Worm (Caenorhabditis elegans) whole organism, late embryonic: ENCODE results near the gene gldi-11.

ENCODE experiments used
- C08G9.2 ChIP-seq: sonication (generic microtip); optimal IDR thresholded peaks from 2 replicates; lab custom pipeline; 2016; ENCODE audit warnings: mild to moderate bottlenecking, missing genetic modification characterization, moderate library complexity, missing compliant biosample characterization
- F13H6.1 ChIP-seq: sonication (generic microtip); optimal IDR thresholded peaks from 2 replicates; lab custom pipeline; 2016; ENCODE audit warnings: missing genetic modification characterization, missing compliant biosample characterization
- K09A11.1 ChIP-seq: sonication (generic microtip); optimal IDR thresholded peaks from 2 replicates; lab custom pipeline; 2017; ENCODE audit warnings: antibody characterized with exemption, mild to moderate bottlenecking, missing genetic modification characterization, missing compliant biosample characterization; ENCODE audit not compliant: insufficient read depth
- ahr-1 ChIP-seq: sonication (generic microtip); optimal IDR thresholded peaks from 2 replicates; lab custom pipeline; 2016; ENCODE audit warnings: missing genetic modification characterization, missing compliant biosample characterization
- ceh-14 ChIP-seq: sonication (generic microtip); optimal IDR thresholded peaks from 2 replicates; lab custom pipeline; 2016; ENCODE audit warnings: missing genotype, missing genetic modification characterization, missing compliant biosample characterization
- ceh-2 ChIP-seq: sonication (generic microtip); optimal IDR thresholded peaks from 2 replicates; lab custom pipeline; 2016; ENCODE audit warnings: missing genotype, missing genetic modification characterization, missing compliant biosample characterization
- ceh-31 ChIP-seq: sonication (generic microtip); optimal IDR thresholded peaks from 2 replicates; lab custom pipeline; 2016; ENCODE audit warnings: missing genetic modification characterization, missing compliant biosample characterization
- ceh-34 ChIP-seq: sonication (generic microtip); optimal IDR thresholded peaks from 2 replicates; lab custom pipeline; 2016; ENCODE audit warnings: mild to moderate bottlenecking, missing genetic modification characterization, missing compliant biosample characterization
- ceh-48 ChIP-seq: sonication (generic microtip); optimal IDR thresholded peaks from 2 replicates; lab custom pipeline; 2016; ENCODE audit warnings: missing genetic modification characterization, inconsistent platforms, missing compliant biosample characterization
- ceh-9 ChIP-seq: sonication (generic microtip); optimal IDR thresholded peaks from 2 replicates; lab custom pipeline; 2016; ENCODE audit warnings: mild to moderate bottlenecking, missing genetic modification characterization, inconsistent platforms, missing compliant biosample characterization
- dmd-4 ChIP-seq: sonication (generic microtip); optimal IDR thresholded peaks from 2 replicates; lab custom pipeline; 2016; ENCODE audit warnings: borderline replicate concordance, missing genetic modification characterization, missing compliant biosample characterization
- ets-4 ChIP-seq: sonication (generic microtip); optimal IDR thresholded peaks from 2 replicates; lab custom pipeline; 2016; ENCODE audit warnings: missing genetic modification characterization, missing compliant biosample characterization
- fkh-10 ChIP-seq: fragments of 150-350 bp; optimal IDR thresholded peaks from 2 replicates; lab custom pipeline; 2014; ENCODE audit warnings: missing biosample characterization, missing genetic modification reagents, missing genetic modification characterization
- fkh-6 ChIP-seq: sonication (generic microtip); optimal IDR thresholded peaks from 2 replicates; lab custom pipeline; 2016; ENCODE audit warnings: missing genetic modification characterization, missing compliant biosample characterization
- gmeb-2 ChIP-seq: sonication (generic microtip); optimal IDR thresholded peaks from 2 replicates; lab custom pipeline; 2016; ENCODE audit warnings: missing genetic modification characterization, inconsistent platforms, missing compliant biosample characterization
- hlh-30 ChIP-seq: sonication (generic microtip); optimal IDR thresholded peaks from 2 replicates; lab custom pipeline; 2017; ENCODE audit warnings: antibody characterized with exemption, missing genetic modification characterization, missing compliant biosample characterization; ENCODE audit not compliant: insufficient read depth
- hlh-6 ChIP-seq: sonication (generic microtip); optimal IDR thresholded peaks from 2 replicates; lab custom pipeline; 2016; ENCODE audit warnings: missing genotype, missing genetic modification characterization, missing compliant biosample characterization
- hlh-8 ChIP-seq: sonication (generic microtip); optimal IDR thresholded peaks from 2 replicates; lab custom pipeline; 2016; ENCODE audit warnings: missing genotype, missing genetic modification characterization, missing compliant biosample characterization
- lim-6 ChIP-seq: sonication (generic microtip); optimal IDR thresholded peaks from 2 replicates; lab custom pipeline; 2016; ENCODE audit warnings: missing genetic modification characterization, missing compliant biosample characterization
- mec-3 ChIP-seq: sonication (generic microtip); optimal IDR thresholded peaks from 2 replicates; lab custom pipeline; 2016; ENCODE audit warnings: borderline replicate concordance, missing genetic modification characterization, missing compliant biosample characterization
- nfya-1 ChIP-seq: sonication (generic microtip); optimal IDR thresholded peaks from 2 replicates; lab custom pipeline; 2017; ENCODE audit warnings: missing genetic modification characterization, mild to moderate bottlenecking, missing compliant biosample characterization, antibody characterized with exemption, moderate library complexity
- nhr-11 ChIP-seq: fragments of 150-350 bp; optimal IDR thresholded peaks from 2 replicates; lab custom pipeline; 2014; ENCODE audit warnings: missing biosample characterization, missing genetic modification characterization
- npax-4 ChIP-seq: sonication (generic microtip); optimal IDR thresholded peaks from 2 replicates; lab custom pipeline; 2016; ENCODE audit warnings: missing genetic modification characterization, missing compliant biosample characterization
- pat-9 ChIP-seq: fragments of 200-800 bp; sonication (Bioruptor generic); optimal IDR thresholded peaks from 2 replicates; lab custom pipeline; 2018; ENCODE audit warnings: mild to moderate bottlenecking, missing genetic modification characterization, moderate library complexity, missing compliant biosample characterization
- pax-1 ChIP-seq: fragments of 150-350 bp; optimal IDR thresholded peaks from 2 replicates; lab custom pipeline; 2014; ENCODE audit warnings: missing biosample characterization, missing genetic modification characterization
- pha-2 ChIP-seq: sonication (generic microtip); optimal IDR thresholded peaks from 2 replicates; lab custom pipeline; 2017; ENCODE audit warnings: mild to moderate bottlenecking, missing genetic modification characterization, missing compliant biosample characterization
- pros-1 ChIP-seq: fragments of 150-350 bp; optimal IDR thresholded peaks from 2 replicates; lab custom pipeline; 2014; ENCODE audit warnings: missing biosample characterization, missing genetic modification reagents, missing genetic modification characterization
- sox-2 ChIP-seq: fragments of 200-800 bp; sonication (Bioruptor generic); IDR thresholded peaks from 2 replicates; pipeline ENCODE4 v1.3.6; 2022; ENCODE audit warnings: missing genetic modification reagents, missing genetic modification characterization, missing compliant biosample characterization
- tbx-2 ChIP-seq: sonication (generic microtip); optimal IDR thresholded peaks from 2 replicates; lab custom pipeline; 2016; ENCODE audit warnings: missing genetic modification characterization, missing compliant biosample characterization
- tbx-7 ChIP-seq: sonication (generic microtip); optimal IDR thresholded peaks from 2 replicates; lab custom pipeline; 2016; ENCODE audit warnings: missing genotype, missing genetic modification characterization, missing compliant biosample characterization
- unc-42 ChIP-seq: sonication (generic microtip); optimal IDR thresholded peaks from 2 replicates; lab custom pipeline; 2016; ENCODE audit warnings: missing genotype, missing genetic modification characterization, missing compliant biosample characterization
- unc-55 ChIP-seq: sonication (generic microtip); optimal IDR thresholded peaks from 2 replicates; lab custom pipeline; 2017; ENCODE audit warnings: missing biosample characterization, missing genetic modification reagents, missing genetic modification characterization
- zip-5 ChIP-seq: sonication (generic microtip); optimal IDR thresholded peaks from 2 replicates; lab custom pipeline; 2016; ENCODE audit warnings: missing genetic modification characterization, missing compliant biosample characterization

gldi-11 gene

DNA sequence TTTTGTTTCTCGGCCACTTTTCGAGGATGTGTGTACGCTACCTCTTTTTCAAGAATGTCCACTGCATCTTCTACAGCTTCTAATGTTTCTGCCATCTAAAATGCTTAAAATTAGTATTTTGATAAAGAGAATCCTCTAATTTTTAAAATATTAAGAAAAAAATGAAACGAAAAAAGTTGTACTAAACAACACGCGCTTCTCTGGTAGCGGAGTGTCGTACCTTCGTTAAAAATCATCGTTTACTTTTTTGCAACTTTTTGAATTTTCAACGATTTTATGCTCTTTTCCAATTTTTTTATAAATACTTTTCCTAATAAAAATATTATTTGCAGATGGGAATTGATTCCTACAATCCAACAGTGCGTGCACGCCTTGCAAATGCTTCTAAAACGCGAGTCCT, at the start of gene gldi-11, which contains the start of gene ZK546.2:
TSS of gene gldi-11 (minus strand) at position 95 of the 400 bp plus-strand sequence.
TSS of gene ZK546.2 (plus strand) at position 333 of the 400 bp plus-strand sequence.
- no peak for TF ChIP-seq hlh-6 (tag; lab: Kevin White, UChicago)
- TF ChIP-seq K09A11.1 (tag; lab: Kevin White, UChicago): no peak
- no peak for TF ChIP-seq nfya-1
- no peak for TF ChIP-seq nhr-11 (tag; lab: Kevin White, UChicago)
- TF ChIP-seq fkh-6 (tag; lab: Kevin White, UChicago): no peak
- TF ChIP-seq sox-2 (GFP tag; lab: Robert Waterston, UW): no peak
- TF ChIP-seq pax-1 (tag; lab: Kevin White, UChicago): no peak

DNA sequence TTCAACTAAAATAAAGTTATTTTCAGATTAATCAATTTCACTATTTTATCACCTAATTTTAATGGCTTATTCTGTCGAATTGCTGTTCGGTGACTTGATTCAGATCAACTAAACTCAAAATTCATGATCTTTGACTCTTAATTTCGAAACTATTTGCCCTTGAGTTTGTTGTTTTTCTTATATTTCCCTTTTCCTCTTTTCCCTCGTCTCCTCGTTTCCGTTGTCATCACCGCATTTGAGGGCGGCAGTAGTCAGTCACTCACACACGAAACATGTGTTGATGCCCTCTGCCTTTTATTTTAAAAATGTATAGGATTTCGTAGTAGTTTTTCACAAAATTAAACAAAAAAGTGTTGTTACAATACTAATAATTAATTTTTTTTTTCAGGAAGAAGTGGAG, 49.4 kb upstream of the gldi-11 start, which contains the start of gene rnh-1.0:
TSS of gene rnh-1.0 (plus strand) at position 389 of the 400 bp plus-strand sequence.
- TF ChIP-seq hlh-8 (tag; lab: Kevin White, UChicago) (no peak), gmeb-2 (no peak), unc-55 (GFP tag; lab: Kevin White, UChicago) (peak; percentile 31), fkh-6 (tag; lab: Kevin White, UChicago) (no peak), dmd-4 (no peak), ceh-9 (tag; lab: Kevin White, UChicago) (no peak), ceh-31 (no peak), K09A11.1 (tag; lab: Kevin White, UChicago) (no peak)

DNA sequence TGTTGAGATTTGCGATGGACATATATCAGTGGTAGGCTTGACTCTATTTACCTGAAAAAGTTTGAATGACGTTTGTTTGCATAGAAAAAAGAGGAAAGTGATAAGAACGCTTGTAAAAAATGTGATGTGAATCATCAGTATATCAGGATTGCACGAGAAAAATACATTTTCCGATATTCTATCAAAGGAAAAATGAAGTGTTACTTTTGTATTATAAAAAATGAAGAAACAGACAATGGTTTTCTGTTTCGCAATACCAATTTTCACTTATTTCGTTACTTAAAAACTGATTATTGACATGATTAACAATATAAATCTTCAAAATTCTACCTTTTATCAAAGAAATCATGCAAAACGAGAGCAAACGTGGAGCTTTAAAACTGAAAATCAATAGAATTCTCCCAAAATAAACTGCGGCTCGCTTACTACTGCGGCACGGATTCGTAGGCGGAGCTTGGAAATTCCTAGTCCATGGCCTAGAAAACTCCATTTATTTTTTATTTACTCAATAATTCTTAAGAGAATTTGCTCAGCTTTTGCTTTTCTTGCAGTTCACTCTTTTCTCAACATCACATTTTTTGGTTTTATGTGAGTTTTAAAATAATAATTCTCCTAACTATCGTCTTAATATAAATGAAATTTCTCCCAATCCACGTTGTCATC, 48.1 kb upstream of the gldi-11 start, which contains the start of the genes eif-1 and vps-24:
TSS of gene eif-1 (minus strand) at position 51 of the 663 bp plus-strand sequence.
TSS of gene vps-24 (plus strand) at position 469 of the 663 bp plus-strand sequence.
- TF ChIP-seq C08G9.2 (tag; lab: Kevin White, UChicago): peak; percentile 47
- TF ChIP-seq pros-1: no peak
- no peak for TF ChIP-seq hlh-8 (tag; lab: Kevin White, UChicago)
- peak; percentile 2 for TF ChIP-seq tbx-7 (tag; lab: Kevin White, UChicago)
- peak; percentile 2 for TF ChIP-seq nfya-1
- peak; percentile 66 for TF ChIP-seq ceh-48
- peak; percentile 47 for TF ChIP-seq unc-42
- TF ChIP-seq ceh-31: peak; percentile 70
- TF ChIP-seq unc-55 (GFP tag; lab: Kevin White, UChicago): no peak
- TF ChIP-seq zip-5 (tag; lab: Kevin White, UChicago): peak; percentile 32
- TF ChIP-seq tbx-2 (tag; lab: Kevin White, UChicago): peak; percentile 62
- peak; percentile 1 for TF ChIP-seq ceh-34
- no peak for TF ChIP-seq fkh-10 (GFP tag; lab: Kevin White, UChicago)
- peak; percentile 16 for TF ChIP-seq ceh-14 (tag; lab: Kevin White, UChicago)
- peak; percentile 27 for TF ChIP-seq ets-4
- TF ChIP-seq fkh-6 (tag; lab: Kevin White, UChicago): no peak
- TF ChIP-seq ceh-2 (tag; lab: Kevin White, UChicago): peak; percentile 5

DNA sequence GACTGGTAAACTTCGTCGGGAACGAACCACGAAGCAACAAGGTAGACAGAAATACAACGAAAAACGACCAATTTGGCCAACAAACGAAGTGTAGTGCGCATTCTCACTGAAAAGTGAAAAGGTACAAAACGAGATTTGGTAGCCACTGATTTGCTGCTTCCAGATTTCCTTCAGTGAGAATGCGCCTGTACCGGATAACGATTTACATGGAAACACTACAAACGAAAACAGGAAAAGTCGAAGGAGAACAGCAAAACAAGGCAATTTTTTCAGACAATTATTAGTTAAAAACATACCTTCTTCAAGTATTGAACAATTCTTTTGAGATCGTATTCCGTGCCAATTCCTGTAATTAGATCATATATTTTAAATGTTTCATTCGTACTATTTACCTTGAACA, 47.4 kb upstream of the gldi-11 start, which contains the start of gene pigb-1:
TSS of gene pigb-1 (minus strand) at position 101 of the 400 bp plus-strand sequence.
- TF ChIP-seq pat-9 (no peak), hlh-30 (tag; lab: Kevin White, UChicago) (no peak), fkh-6 (tag; lab: Kevin White, UChicago) (no peak), ahr-1 (tag; lab: Kevin White, UChicago) (no peak), mec-3 (no peak), ceh-14 (tag; lab: Kevin White, UChicago) (no peak), npax-4 (tag; lab: Kevin White, UChicago) (no peak), sox-2 (GFP tag; lab: Robert Waterston, UW) (no peak), pha-2 (tag; lab: Kevin White, UChicago) (no peak), F13H6.1 (no peak), ceh-31 (no peak), lim-6 (tag; lab: Kevin White, UChicago) (no peak)
